Worm (Caenorhabditis elegans): ENCODE data around the gene lido-12.

DNA sequence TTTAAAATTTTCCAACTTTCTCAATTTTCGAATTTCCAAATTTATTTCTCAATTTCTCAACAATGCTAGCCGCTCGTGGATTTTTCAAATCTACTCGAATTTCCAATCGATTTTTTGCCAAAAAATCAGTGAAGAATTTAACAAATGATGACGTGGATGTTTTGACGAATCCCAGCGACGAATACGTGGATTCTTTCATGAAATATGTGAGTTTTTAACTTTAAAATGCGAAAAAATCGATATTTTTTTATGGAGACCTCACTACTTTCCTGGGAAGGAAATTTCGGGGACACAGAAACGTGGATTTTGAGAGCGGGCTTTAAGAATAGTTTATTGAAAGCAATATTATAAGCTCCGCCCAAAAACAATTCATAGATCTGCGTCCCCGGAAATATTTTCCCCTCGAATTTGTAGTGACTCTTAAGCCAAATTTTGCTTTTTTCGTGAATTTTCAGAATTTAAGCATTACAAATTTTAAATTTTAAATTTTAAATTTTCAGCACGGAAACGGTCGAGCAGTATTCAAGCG lies 14.0 kb upstream of the lido-12 start, which contains the start of gene K08A2.2:
- TF ChIP-seq fos-1 (tag; optimal IDR thresholded peaks at IDR 0.05) (no peak), nhr-48 (tag; optimal IDR thresholded peaks at IDR 0.05) (no peak), lin-39 (tag; optimal IDR thresholded peaks at IDR 0.05) (no peak), egl-27 (tag; optimal IDR thresholded peaks at IDR 0.05) (no peak), php-3 (GFP tag; IDR thresholded peaks at IDR 0.05) (no peak), nhr-28 (tag; optimal IDR thresholded peaks at IDR 0.05) (no peak), nhr-237 (tag; optimal IDR thresholded peaks at IDR 0.05) (no peak), nhr-25 (tag; optimal IDR thresholded peaks at IDR 0.05; ENCODE audit: borderline replicate concordance, insufficient read depth) (no peak), T20F7.1 (GFP tag; optimal IDR thresholded peaks at IDR 0.05) (no peak), snpc-1.2 (GFP tag; IDR thresholded peaks at IDR 0.05) (no peak), hlh-11 (tag; optimal IDR thresholded peaks at IDR 0.05) (no peak), skn-1 (tag; optimal IDR thresholded peaks at IDR 0.05) (no peak)

Measured in whole organism, L4 larva.